Worm (Caenorhabditis elegans): ENCODE data around the gene pars-1.

ce11 chrIII:7216226-7216625, 22.6 kb upstream of the pars-1 start, which contains the start of gene R151.1:
- TF ChIP-seq cog-1 (tag; optimal IDR thresholded peaks at IDR 0.05) (no peak), flt-1 (GFP tag; IDR thresholded peaks at IDR 0.05) (no peak)
